Worm (Caenorhabditis elegans) whole organism, L3 larva: ENCODE measurements around the gene R52.6.

Experiments
- ama-1 ChIP-seq: fragments of 150-350 bp; optimal IDR thresholded peaks from 2 replicates; lab custom pipeline; 2018
- ceh-82 ChIP-seq: fragments of 150-350 bp; optimal IDR thresholded peaks from 2 replicates; lab custom pipeline; 2014; ENCODE audit warnings: missing biosample characterization, missing genetic modification characterization
- nhr-23 ChIP-seq: fragments of 150-350 bp; optimal IDR thresholded peaks from 2 replicates; lab custom pipeline; 2014; ENCODE audit warnings: missing biosample characterization, missing genetic modification reagents, missing genetic modification characterization
- nhr-237 ChIP-seq: fragments of 150-350 bp; optimal IDR thresholded peaks from 2 replicates; lab custom pipeline; 2014; ENCODE audit warnings: missing biosample characterization, missing genetic modification characterization
- nhr-25 ChIP-seq: sonication (generic microtip); optimal IDR thresholded peaks from 2 replicates; lab custom pipeline; 2017; ENCODE audit warnings: missing biosample characterization, missing genetic modification characterization
- nhr-28 ChIP-seq: fragments of 150-350 bp; optimal IDR thresholded peaks from 2 replicates; lab custom pipeline; 2014; ENCODE audit warnings: missing biosample characterization, missing genetic modification characterization
- nhr-76 ChIP-seq: fragments of 150-350 bp; sonication (generic microtip); optimal IDR thresholded peaks from 5 replicates; lab custom pipeline; 2014; ENCODE audit warnings: missing biosample characterization, missing genetic modification characterization
- pha-4 ChIP-seq: fragments of 150-350 bp; optimal IDR thresholded peaks from 2 replicates; lab custom pipeline; 2014; ENCODE audit warnings: missing biosample characterization, missing genetic modification reagents, missing genetic modification characterization
- pqm-1 ChIP-seq: fragments of 150-350 bp; optimal IDR thresholded peaks from 2 replicates; lab custom pipeline; 2017; ENCODE audit warnings: missing biosample characterization, missing genetic modification characterization, inconsistent platforms
- sea-2 ChIP-seq: fragments of 150-350 bp; sonication (generic microtip); optimal IDR thresholded peaks from 4 replicates; lab custom pipeline; 2014; ENCODE audit warnings: missing biosample characterization, missing genetic modification reagents, missing genetic modification characterization
- unc-62 ChIP-seq: fragments of 150-350 bp; sonication (generic microtip); optimal IDR thresholded peaks from 4 replicates; lab custom pipeline; 2014; ENCODE audit warnings: missing biosample characterization, missing genetic modification reagents, missing genetic modification characterization

ce11 chrII:2146900-2147375 lies 34.1 kb upstream of the R52.6 start, which contains the start of gene C40A11.2:
- TF ChIP-seq pqm-1 (tag; lab: Kevin White, UChicago), result no peak
- TF ChIP-seq nhr-237 (tag; lab: Kevin White, UChicago), result no peak
- no peak for TF ChIP-seq nhr-25 (tag; lab: Kevin White, UChicago)
- no peak for TF ChIP-seq nhr-28
- no peak for TF ChIP-seq ama-1 (lab: Kevin White, UChicago)
- no peak for TF ChIP-seq ceh-82 (tag; lab: Kevin White, UChicago)
- TF ChIP-seq unc-62, result no peak
- no peak for TF ChIP-seq sea-2 (GFP tag; lab: Kevin White, UChicago)
- TF ChIP-seq nhr-23 (tag; lab: Kevin White, UChicago), result no peak
- no peak for TF ChIP-seq pha-4 (tag; lab: Kevin White, UChicago)
- no peak for TF ChIP-seq nhr-76 (tag; lab: Kevin White, UChicago)
